Fruit fly (Drosophila melanogaster) Kc167 (cell line): Measurements from ENCODE around the gene Abp1.

ENCODE experiments used
- Myc ChIP-seq: fragments of >200 bp; optimal IDR thresholded peaks from 2 replicates; lab custom pipeline; 2017; ENCODE audit warnings: missing external identifiers
- Sin3A ChIP-seq: fragments of >200 bp; optimal IDR thresholded peaks from 2 replicates; lab custom pipeline; 2018; ENCODE audit warnings: missing external identifiers
- h ChIP-seq: fragments of >200 bp; optimal IDR thresholded peaks from 3 replicates; lab custom pipeline; 2018; ENCODE audit warnings: missing external identifiers
- insv ChIP-seq: fragments of >200 bp; optimal IDR thresholded peaks from 3 replicates; lab custom pipeline; 2018; ENCODE audit warnings: missing external identifiers
- psq ChIP-seq: fragments of >200 bp; optimal IDR thresholded peaks from 2 replicates; lab custom pipeline; 2017; ENCODE audit warnings: missing external identifiers
- ttk ChIP-seq: sonication (Bioruptor generic); optimal IDR thresholded peaks from 2 replicates; lab custom pipeline; 2017; ENCODE audit warnings: missing external identifiers

The Abp1 gene

dm6 chr3L:13476566-13477452 lies 9.3 kb downstream of the Abp1 start:
- no peak for TF ChIP-seq h (lab: Kevin White, UChicago)
- TF ChIP-seq psq (lab: Kevin White, UChicago): no peak

DNA sequence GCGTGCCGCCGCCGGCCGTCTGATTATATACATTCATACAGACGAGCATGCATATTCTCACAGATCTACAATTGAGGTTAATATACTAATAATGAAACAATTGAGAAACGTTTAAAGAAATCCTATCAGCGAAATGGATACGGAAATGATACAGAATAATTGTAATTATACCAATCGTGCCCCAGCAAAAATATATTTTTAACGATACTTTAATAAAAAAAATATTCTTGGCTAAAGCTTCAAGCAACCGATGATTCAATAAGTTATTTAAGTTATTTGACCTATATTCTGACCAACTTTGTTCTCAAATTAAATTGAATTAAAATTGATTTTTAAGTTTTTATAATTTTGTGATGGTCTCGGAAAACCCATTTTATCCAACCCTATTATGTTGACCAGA lies 10.0 kb downstream of the Abp1 start:
- TF ChIP-seq insv (lab: Kevin White, UChicago): no peak
- TF ChIP-seq psq (lab: Kevin White, UChicago): no peak
- TF ChIP-seq Sin3A (lab: Kevin White, UChicago): no peak
- no peak for TF ChIP-seq h (lab: Kevin White, UChicago)
- TF ChIP-seq ttk (lab: Kevin White, UChicago): no peak
- no peak for TF ChIP-seq Myc (lab: Kevin White, UChicago)

DNA sequence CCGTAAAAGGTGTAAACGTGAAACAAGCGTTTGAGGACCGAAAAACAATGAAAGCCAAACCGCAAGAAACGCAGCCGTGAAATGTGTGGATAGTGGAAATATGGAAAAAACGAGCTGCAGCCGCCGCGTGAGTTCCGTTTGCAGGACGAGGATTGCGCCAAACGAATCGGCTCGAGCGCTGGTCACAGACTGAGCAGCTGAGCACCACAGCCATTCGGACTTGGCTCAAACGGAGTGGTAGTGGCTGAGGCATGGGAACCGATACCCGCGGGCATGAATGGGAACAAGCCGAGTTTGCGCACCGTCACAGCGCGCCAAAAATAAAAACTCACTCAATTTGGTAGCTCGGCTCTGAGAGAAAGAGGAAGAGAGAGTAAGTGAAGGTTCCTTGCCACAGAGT lies 11.5 kb downstream of the Abp1 start, which contains the start of gene CG10089:
CG10089 (minus strand) TSS at position 181 of the 400 bp plus-strand sequence.
- TF ChIP-seq h (lab: Kevin White, UChicago) (no peak), ttk (lab: Kevin White, UChicago) (no peak)

DNA sequence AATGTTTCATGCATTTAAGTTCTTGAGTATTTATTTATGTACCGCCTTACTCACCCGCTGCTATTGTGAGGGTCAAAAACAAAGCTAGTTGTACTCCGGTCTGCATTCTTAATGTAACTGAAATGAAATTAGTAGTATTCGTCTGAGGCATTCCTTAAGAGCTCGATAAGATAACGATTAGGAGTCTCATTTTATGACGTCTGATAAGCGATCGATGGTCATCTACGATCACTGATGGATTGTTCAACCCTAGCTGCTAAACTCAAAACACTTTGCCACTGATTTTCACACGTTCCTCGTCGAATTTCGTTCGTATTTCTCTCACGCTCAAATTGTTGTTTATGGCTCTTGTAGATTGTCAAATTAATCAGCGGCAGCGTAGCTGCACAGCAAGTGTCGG lies 28.9 kb downstream of the Abp1 start, which contains the start of gene CG10116:
CG10116 (minus strand) TSS at position 106 of the 400 bp plus-strand sequence.
- TF ChIP-seq ttk (lab: Kevin White, UChicago): no peak
- no peak for TF ChIP-seq Myc (lab: Kevin White, UChicago)
- no peak for TF ChIP-seq psq (lab: Kevin White, UChicago)
- no peak for TF ChIP-seq h (lab: Kevin White, UChicago)
- no peak for TF ChIP-seq Sin3A (lab: Kevin White, UChicago)
- no peak for TF ChIP-seq insv (lab: Kevin White, UChicago)

dm6 chr3L:13454755-13455154 lies 31.3 kb downstream of the Abp1 start:
- TF ChIP-seq h (lab: Kevin White, UChicago): no peak
- no peak for TF ChIP-seq ttk (lab: Kevin White, UChicago)
- no peak for TF ChIP-seq Sin3A (lab: Kevin White, UChicago)
- TF ChIP-seq psq (lab: Kevin White, UChicago): no peak
- TF ChIP-seq Myc (lab: Kevin White, UChicago): no peak
- TF ChIP-seq insv (lab: Kevin White, UChicago): no peak

DNA sequence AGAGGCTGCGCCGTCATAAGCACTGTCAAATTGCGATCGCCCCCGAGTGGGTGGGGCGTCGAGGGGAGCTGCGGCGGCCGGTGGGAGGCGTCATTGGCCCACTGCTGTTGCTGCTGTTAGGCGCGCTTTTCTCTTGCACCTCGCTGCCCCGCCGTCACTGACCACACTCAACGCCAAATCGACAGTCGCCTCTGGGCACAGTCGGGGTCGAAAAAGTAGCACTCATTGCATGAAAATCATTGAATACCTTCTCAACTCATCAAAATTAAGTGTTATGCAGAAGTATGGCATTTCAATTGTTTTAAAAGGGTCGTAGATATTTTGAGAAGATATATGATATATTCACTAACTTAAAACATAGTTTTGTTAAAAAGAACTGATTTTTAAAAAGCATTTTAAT lies 33.8 kb downstream of the Abp1 start:
- TF ChIP-seq psq (lab: Kevin White, UChicago) (no peak), insv (lab: Kevin White, UChicago) (no peak), Myc (lab: Kevin White, UChicago) (no peak), ttk (lab: Kevin White, UChicago) (no peak), Sin3A (lab: Kevin White, UChicago) (no peak), h (lab: Kevin White, UChicago) (no peak)

- TF ChIP-seq psq (lab: Kevin White, UChicago) (no peak), Sin3A (lab: Kevin White, UChicago) (no peak), ttk (lab: Kevin White, UChicago) (no peak), h (lab: Kevin White, UChicago) (no peak), insv (lab: Kevin White, UChicago) (no peak), Myc (lab: Kevin White, UChicago) (no peak)
These were observed 34.5 kb downstream of the Abp1 start for dm6 chr3L:13451562-13451961.

dm6 chr3L:13450177-13450793 lies 35.8 kb downstream of the Abp1 start, which contains the start of the genes JMJD7 and CG10738:
Gene JMJD7, minus strand, starts transcription at chr3L:13450283.
Gene CG10738, plus strand, starts transcription at chr3L:13450770.
- no peak for TF ChIP-seq insv (lab: Kevin White, UChicago)
- no peak for TF ChIP-seq Sin3A (lab: Kevin White, UChicago)
- TF ChIP-seq Myc (lab: Kevin White, UChicago): no peak
- no peak for TF ChIP-seq ttk (lab: Kevin White, UChicago)
- no peak for TF ChIP-seq h (lab: Kevin White, UChicago)
- TF ChIP-seq psq (lab: Kevin White, UChicago): no peak

- no peak for TF ChIP-seq psq (lab: Kevin White, UChicago)
- TF ChIP-seq Sin3A (lab: Kevin White, UChicago): no peak
- no peak for TF ChIP-seq h (lab: Kevin White, UChicago)
- TF ChIP-seq insv (lab: Kevin White, UChicago): no peak
- TF ChIP-seq ttk (lab: Kevin White, UChicago): no peak
- no peak for TF ChIP-seq Myc (lab: Kevin White, UChicago)
These were observed 43.7 kb downstream of the Abp1 start, which contains the start of gene cmb for dm6 chr3L:13442400-13442799. Gene cmb, plus strand, starts transcription at chr3L:13442594.

DNA sequence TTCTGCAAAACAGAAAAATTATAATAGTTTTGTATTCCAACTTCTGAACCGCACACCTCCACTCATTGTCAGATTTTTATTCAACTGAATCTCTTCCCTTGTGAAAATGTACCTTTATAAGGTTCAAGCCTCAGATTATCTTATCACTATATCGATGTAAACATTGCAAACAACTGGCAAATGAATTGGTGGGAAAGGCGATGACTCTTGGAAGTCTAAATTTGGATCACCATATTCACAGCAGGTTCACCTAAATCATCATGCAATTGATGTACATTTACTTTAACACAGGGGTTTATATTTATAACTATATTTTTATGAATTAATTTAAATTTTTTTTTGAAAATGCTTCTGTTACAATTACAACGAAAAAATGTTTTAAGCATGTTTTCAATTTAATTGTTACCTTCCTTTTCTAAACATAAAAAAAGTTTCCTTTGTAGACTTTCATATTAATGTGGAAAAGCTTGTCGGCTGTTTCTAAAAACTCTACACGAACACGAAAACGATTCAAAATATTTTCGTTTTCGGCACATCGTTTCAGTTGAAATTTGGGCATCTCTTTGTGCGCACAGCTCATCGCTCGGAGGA lies 45.6 kb downstream of the Abp1 start, which contains the start of the genes CG10140 and CG14109:
CG10140 (minus strand) TSS at position 101 of the 591 bp plus-strand sequence.
CG14109 (plus strand) TSS at position 541 of the 591 bp plus-strand sequence.
- TF ChIP-seq psq (lab: Kevin White, UChicago) (no peak), Myc (lab: Kevin White, UChicago) (no peak), ttk (lab: Kevin White, UChicago) (no peak), insv (lab: Kevin White, UChicago) (no peak), Sin3A (lab: Kevin White, UChicago) (no peak), h (lab: Kevin White, UChicago) (no peak)

- TF ChIP-seq insv (lab: Kevin White, UChicago) (no peak), ttk (lab: Kevin White, UChicago) (no peak), h (lab: Kevin White, UChicago) (no peak), Myc (lab: Kevin White, UChicago) (no peak), Sin3A (lab: Kevin White, UChicago) (no peak), psq (lab: Kevin White, UChicago) (no peak)
These were observed 48.4 kb downstream of the Abp1 start, which contains the start of gene CG10725 for dm6 chr3L:13437654-13438053. Gene CG10725, plus strand, starts transcription at chr3L:13437954.
